Worm (Caenorhabditis elegans) whole organism, midembryonic: ENCODE data around the gene C52A11.3.

ENCODE experiments used
- T22C8.4 ChIP-seq: fragments of 200-800 bp; sonication (Bioruptor generic); IDR thresholded peaks from 2 replicates; pipeline ENCODE4 v1.3.6; 2022; ENCODE audit warnings: missing genetic modification characterization, missing compliant biosample characterization
- cog-1 ChIP-seq: sonication (generic microtip); optimal IDR thresholded peaks from 2 replicates; lab custom pipeline; 2016; ENCODE audit warnings: missing genetic modification characterization, missing compliant biosample characterization
- ztf-29 ChIP-seq: fragments of 200-800 bp; sonication (Bioruptor generic); IDR thresholded peaks from 2 replicates; pipeline ENCODE4 v1.3.6; 2022; ENCODE audit warnings: missing genetic modification reagents, missing genetic modification characterization, missing compliant biosample characterization

- no peak for TF ChIP-seq T22C8.4 (GFP tag; lab: Robert Waterston, UW)
- TF ChIP-seq cog-1 (tag; lab: Kevin White, UChicago), result no peak
- TF ChIP-seq ztf-29 (GFP tag; lab: Robert Waterston, UW), result no peak
These were observed 28.1 kb downstream of the C52A11.3 start for ce11 chrII:10765238-10765637.
